Fruit fly (Drosophila melanogaster): ENCODE measurements around the gene sd.

sd gene

dm6 chrX:15835393-15835792 is 31.2 kb downstream of the sd start, which contains the start of gene Chc (continued):
- TF ChIP-seq HLH54F (GFP tag; optimal IDR thresholded peaks at IDR 0.05) = no peak
- no peak for TF ChIP-seq prd (optimal IDR thresholded peaks at IDR 0.05)
- TF ChIP-seq prd (GFP tag; IDR thresholded peaks at IDR 0.05) = no peak
- TF ChIP-seq grau (tag; optimal IDR thresholded peaks at IDR 0.05) = peak; percentile 9
- no peak for TF ChIP-seq Hand (GFP tag; optimal IDR thresholded peaks at IDR 0.05)
- peak; percentile 88 for TF ChIP-seq CG2129 (GFP tag; IDR thresholded peaks at IDR 0.05; ENCODE audit: partially characterized antibody)
- peak; percentile 98 for TF ChIP-seq HLH4C (GFP tag; IDR thresholded peaks at IDR 0.05; ENCODE audit: partially characterized antibody)
- TF ChIP-seq CG11456 (GFP tag; IDR thresholded peaks at IDR 0.05) = no peak
- no peak for TF ChIP-seq Ada2b (GFP tag; IDR thresholded peaks at IDR 0.05)
- peak; percentile 92 for TF ChIP-seq Sry-δ (GFP tag; optimal IDR thresholded peaks at IDR 0.05)
- no peak for TF ChIP-seq CG1647 (GFP tag; optimal IDR thresholded peaks at IDR 0.05)
- TF ChIP-seq CG9727 (GFP tag; optimal IDR thresholded peaks at IDR 0.05) = no peak
- TF ChIP-seq CG15011 (GFP tag; optimal IDR thresholded peaks at IDR 0.05) = no peak
- TF ChIP-seq Ptx1 (GFP tag; IDR thresholded peaks at IDR 0.05) = no peak
- no peak for TF ChIP-seq br (optimal IDR thresholded peaks at IDR 0.05)
- peak; percentile 98 for TF ChIP-seq inv (GFP tag; IDR thresholded peaks at IDR 0.05; ENCODE audit: partially characterized antibody)
- TF ChIP-seq fru (optimal IDR thresholded peaks at IDR 0.05) = no peak
- no peak for TF ChIP-seq kay (GFP tag; optimal IDR thresholded peaks at IDR 0.05)
- no peak for TF ChIP-seq ind (GFP tag; optimal IDR thresholded peaks at IDR 0.05)
- TF ChIP-seq CG7786 (GFP tag; optimal IDR thresholded peaks at IDR 0.05) = no peak
- TF ChIP-seq bsh (GFP tag; optimal IDR thresholded peaks at IDR 0.05) = no peak
- no peak for TF ChIP-seq CG7357 (GFP tag; IDR thresholded peaks at IDR 0.05)
- TF ChIP-seq luna (GFP tag; optimal IDR thresholded peaks at IDR 0.05) = no peak
- no peak for TF ChIP-seq tin (GFP tag; optimal IDR thresholded peaks at IDR 0.05)
- peak; percentile 30 for TF ChIP-seq Ets97D (GFP tag; optimal IDR thresholded peaks at IDR 0.05)
- TF ChIP-seq fd64A (GFP tag; optimal IDR thresholded peaks at IDR 0.05) = no peak
- no peak for TF ChIP-seq Mrtf (GFP tag; IDR thresholded peaks at IDR 0.05)
- no peak for TF ChIP-seq Eip74EF (GFP tag; optimal IDR thresholded peaks at IDR 0.05)
- TF ChIP-seq stwl (tag; optimal IDR thresholded peaks at IDR 0.05) = peak; percentile 60
- no peak for TF ChIP-seq CHES-1-like (GFP tag; optimal IDR thresholded peaks at IDR 0.05)
- no peak for TF ChIP-seq CG8944 (GFP tag; optimal IDR thresholded peaks at IDR 0.05)
- no peak for TF ChIP-seq pros (GFP tag; optimal IDR thresholded peaks at IDR 0.05)
- TF ChIP-seq CG17328 (GFP tag; IDR thresholded peaks at IDR 0.05) = no peak
- no peak for TF ChIP-seq fd3F (GFP tag; optimal IDR thresholded peaks at IDR 0.05)
- TF ChIP-seq tup (GFP tag; optimal IDR thresholded peaks at IDR 0.05) = no peak
- TF ChIP-seq CG42726 (GFP tag; IDR thresholded peaks at IDR 0.05; ENCODE audit: partially characterized antibody) = peak; percentile 96
- TF ChIP-seq CG15073 (GFP tag; optimal IDR thresholded peaks at IDR 0.05) = no peak
- TF ChIP-seq Dek (tag; optimal IDR thresholded peaks at IDR 0.05) = no peak
- no peak for TF ChIP-seq schlank (tag; optimal IDR thresholded peaks at IDR 0.05)
- peak; percentile 5 for TF ChIP-seq mam (GFP tag; optimal IDR thresholded peaks at IDR 0.05)
- no peak for TF ChIP-seq CG14050 (GFP tag; IDR thresholded peaks at IDR 0.05)
- TF ChIP-seq HLH3B (GFP tag; IDR thresholded peaks at IDR 0.05) = no peak
- no peak for TF ChIP-seq CoRest (tag; optimal IDR thresholded peaks at IDR 0.05)
- no peak for TF ChIP-seq exex (tag; optimal IDR thresholded peaks at IDR 0.05)
- TF ChIP-seq CG6272 (GFP tag; IDR thresholded peaks at IDR 0.05) = no peak
- TF ChIP-seq da (GFP tag; optimal IDR thresholded peaks at IDR 0.05) = no peak
- 0 out of 2 replicates have a peak, but pooled peaks have one; percentile 31 for TF ChIP-seq vvl (GFP tag; IDR thresholded peaks at IDR 0.05)
- peak; percentile 19 for TF ChIP-seq D19A (tag; optimal IDR thresholded peaks at IDR 0.05)
- no peak for TF ChIP-seq ftz-f1 (GFP tag; optimal IDR thresholded peaks at IDR 0.05)
- TF ChIP-seq disco-r (GFP tag; optimal IDR thresholded peaks at IDR 0.05) = no peak
- TF ChIP-seq phol (tag; optimal IDR thresholded peaks at IDR 0.05) = no peak
- peak; percentile 10; the same call in 1 of the 2 replicates for TF ChIP-seq sob (GFP tag; IDR thresholded peaks at IDR 0.05)
- peak; percentile 54 for TF ChIP-seq CG14710 (tag; optimal IDR thresholded peaks at IDR 0.05)
